Fruit fly (Drosophila melanogaster) whole organism, embryonic: ENCODE data around the gene N.

Experiments used
- Bdp1 ChIP-seq: fragments of 200-800 bp; sonication (Bioruptor generic); optimal IDR thresholded peaks from 3 replicates; lab custom pipeline; 2016; ENCODE audit warnings: missing biosample characterization, missing genetic modification characterization
- Bgb ChIP-seq: fragments of 200-800 bp; sonication (Bioruptor generic); IDR thresholded peaks from 2 replicates; pipeline ENCODE4 v1.3.6; 2022; ENCODE audit warnings: missing biosample characterization, missing genetic modification characterization; ENCODE audit not compliant: partially characterized antibody
- CG10321 ChIP-seq: fragments of 200-800 bp; sonication (Bioruptor generic); IDR thresholded peaks from 2 replicates; pipeline ENCODE4 v1.3.6; 2022; ENCODE audit warnings: missing biosample characterization, missing genetic modification characterization
- CG12299 ChIP-seq: fragments of 200-800 bp; sonication (Bioruptor generic); optimal IDR thresholded peaks from 2 replicates; lab custom pipeline; 2018; ENCODE audit warnings: missing biosample characterization, mild to moderate bottlenecking, missing genetic modification characterization
- CG1233 ChIP-seq: fragments of 200-800 bp; sonication (Bioruptor generic); optimal IDR thresholded peaks from 4 replicates; lab custom pipeline; 2018; ENCODE audit warnings: missing biosample characterization, mild to moderate bottlenecking, missing genetic modification characterization
- CG13287 ChIP-seq: fragments of 200-800 bp; sonication (Bioruptor generic); IDR thresholded peaks from 2 replicates; pipeline ENCODE4 v1.3.6; 2022; ENCODE audit warnings: missing biosample characterization, missing genetic modification characterization; ENCODE audit not compliant: partially characterized antibody
- CG13424 ChIP-seq: fragments of 200-800 bp; sonication (Bioruptor generic); optimal IDR thresholded peaks from 2 replicates; lab custom pipeline; 2019; ENCODE audit warnings: missing biosample characterization, mild to moderate bottlenecking, missing genetic modification characterization, moderate library complexity
- CG14710 ChIP-seq: fragments of 200-800 bp; sonication (Bioruptor generic); optimal IDR thresholded peaks from 3 replicates; lab custom pipeline; 2019; ENCODE audit warnings: missing biosample characterization, mild to moderate bottlenecking, missing genetic modification characterization, moderate library complexity
- CG1529 ChIP-seq: fragments of 200-800 bp; sonication (Bioruptor generic); optimal IDR thresholded peaks from 3 replicates; lab custom pipeline; 2018; ENCODE audit warnings: missing biosample characterization, missing genetic modification characterization
- CG17328 ChIP-seq: fragments of 200-800 bp; sonication (Bioruptor generic); IDR thresholded peaks from 2 replicates; pipeline ENCODE4 v1.3.6; 2022; ENCODE audit warnings: missing biosample characterization, missing genetic modification characterization
- CG17359 ChIP-seq: fragments of 200-800 bp; sonication (Bioruptor generic); optimal IDR thresholded peaks from 3 replicates; lab custom pipeline; 2018; ENCODE audit warnings: missing biosample characterization, mild to moderate bottlenecking, missing genetic modification characterization, moderate library complexity
- CG31365 ChIP-seq: fragments of 200-800 bp; sonication (Bioruptor generic); optimal IDR thresholded peaks from 2 replicates; lab custom pipeline; 2018; ENCODE audit warnings: missing biosample characterization, mild to moderate bottlenecking, missing genetic modification characterization
- CG34422 ChIP-seq: fragments of 200-800 bp; sonication (Bioruptor generic); IDR thresholded peaks from 3 replicates; pipeline ENCODE4 v1.3.6; 2022; ENCODE audit warnings: missing biosample characterization, missing genetic modification characterization
- CG3847 ChIP-seq: fragments of 200-800 bp; sonication (Bioruptor generic); IDR thresholded peaks from 2 replicates; pipeline ENCODE4 v1.3.6; 2022; ENCODE audit warnings: missing biosample characterization, missing genetic modification characterization
- CG4404 ChIP-seq: fragments of 200-800 bp; sonication (Bioruptor generic); IDR thresholded peaks from 2 replicates; pipeline ENCODE4 v1.3.6; 2022; ENCODE audit warnings: missing biosample characterization, missing genetic modification characterization
- CG5953 ChIP-seq: fragments of 200-800 bp; sonication (Bioruptor generic); IDR thresholded peaks from 2 replicates; pipeline ENCODE4 v1.3.6; 2022; ENCODE audit warnings: missing biosample characterization, missing genetic modification characterization
- CG6813 ChIP-seq: fragments of 200-800 bp; sonication (Bioruptor generic); optimal IDR thresholded peaks from 2 replicates; lab custom pipeline; 2017; ENCODE audit warnings: missing biosample characterization, missing genetic modification characterization, mild to moderate bottlenecking, moderate library complexity, missing genetic modification reagents
- CG6854 ChIP-seq: fragments of 200-800 bp; sonication (Bioruptor generic); optimal IDR thresholded peaks from 3 replicates; lab custom pipeline; 2017; ENCODE audit warnings: missing biosample characterization, mild to moderate bottlenecking, missing genetic modification characterization
- CG7271 ChIP-seq: fragments of 200-800 bp; sonication (Bioruptor generic); optimal IDR thresholded peaks from 2 replicates; lab custom pipeline; 2018; ENCODE audit warnings: missing biosample characterization, mild to moderate bottlenecking, missing genetic modification characterization, moderate library complexity
- CG9727 ChIP-seq: fragments of 200-800 bp; sonication (Bioruptor generic); optimal IDR thresholded peaks from 3 replicates; lab custom pipeline; 2017; ENCODE audit warnings: missing biosample characterization, mild to moderate bottlenecking, missing genetic modification characterization
- CG9797 ChIP-seq: fragments of 200-800 bp; sonication (Bioruptor generic); optimal IDR thresholded peaks from 3 replicates; lab custom pipeline; 2018; ENCODE audit warnings: missing biosample characterization, mild to moderate bottlenecking, missing genetic modification characterization
- CG9876 ChIP-seq: fragments of 200-800 bp; sonication (Bioruptor generic); optimal IDR thresholded peaks from 2 replicates; lab custom pipeline; 2016; ENCODE audit warnings: missing biosample characterization, missing genetic modification characterization
- Chrac-16 ChIP-seq: fragments of 200-800 bp; sonication (Bioruptor generic); optimal IDR thresholded peaks from 3 replicates; lab custom pipeline; 2016; ENCODE audit warnings: missing biosample characterization, missing genetic modification characterization
- D19B ChIP-seq: fragments of 200-800 bp; sonication (Bioruptor generic); optimal IDR thresholded peaks from 2 replicates; lab custom pipeline; 2017; ENCODE audit warnings: missing biosample characterization, mild to moderate bottlenecking, missing genetic modification characterization
- Dfd ChIP-seq, 2 experiments: fragments of >200 bp; optimal IDR thresholded peaks; 2 replicates each; lab custom pipeline; 2017; ENCODE audit warnings: missing biosample characterization in 2 of 2, missing genetic modification characterization in 2 of 2
- GATAe ChIP-seq: fragments of 200-800 bp; sonication (Bioruptor generic); conservative IDR thresholded peaks from 2 replicates; pipeline ENCODE4 v1.3.6; 2022; ENCODE audit warnings: missing biosample characterization, missing genetic modification characterization
- H15 ChIP-seq: fragments of 200-800 bp; sonication (Bioruptor generic); IDR thresholded peaks from 3 replicates; pipeline ENCODE4 v1.3.6; 2022; ENCODE audit warnings: missing biosample characterization, missing genetic modification characterization
- Hmx ChIP-seq: fragments of 200-800 bp; sonication (Bioruptor generic); optimal IDR thresholded peaks from 2 replicates; lab custom pipeline; 2016; ENCODE audit warnings: missing biosample characterization, missing genetic modification characterization
- NFAT ChIP-seq: fragments of 200-800 bp; sonication (Bioruptor generic); IDR thresholded peaks from 2 replicates; pipeline ENCODE4 v1.3.6; 2022; ENCODE audit warnings: missing biosample characterization, missing genetic modification characterization
- Nf-YB ChIP-seq: fragments of 200-800 bp; sonication (Bioruptor generic); optimal IDR thresholded peaks from 3 replicates; lab custom pipeline; 2019; ENCODE audit warnings: missing biosample characterization, mild to moderate bottlenecking, missing genetic modification characterization, moderate library complexity
- NfI ChIP-seq: fragments of 200-800 bp; sonication (Bioruptor generic); optimal IDR thresholded peaks from 3 replicates; lab custom pipeline; 2018; ENCODE audit warnings: missing biosample characterization, mild to moderate bottlenecking, missing genetic modification characterization, moderate library complexity
- Sox100B ChIP-seq: fragments of 200-800 bp; sonication (Bioruptor generic); optimal IDR thresholded peaks from 3 replicates; lab custom pipeline; 2018; ENCODE audit warnings: missing biosample characterization, mild to moderate bottlenecking, missing genetic modification characterization
- Tbp ChIP-seq: fragments of >200 bp; optimal IDR thresholded peaks from 2 replicates; lab custom pipeline; 2018; ENCODE audit warnings: missing biosample characterization, missing genetic modification characterization
- YL-1 ChIP-seq: fragments of 200-800 bp; sonication (Bioruptor generic); optimal IDR thresholded peaks from 3 replicates; lab custom pipeline; 2017; ENCODE audit warnings: missing biosample characterization, mild to moderate bottlenecking, missing genetic modification characterization
- crp ChIP-seq, 2 experiments: fragments of 200-800 bp; sonication (Bioruptor generic); optimal IDR thresholded peaks; 2 replicates in 1 of 2; 3 replicates in 1 of 2; lab custom pipeline; 2017; ENCODE audit warnings: missing biosample characterization in 2 of 2, missing genetic modification characterization in 2 of 2, mild to moderate bottlenecking in 1 of 2, moderate library complexity in 1 of 2
- dan ChIP-seq: fragments of 200-800 bp; sonication (Bioruptor generic); IDR thresholded peaks from 2 replicates; pipeline ENCODE4 v1.3.6; 2022; ENCODE audit warnings: missing biosample characterization, missing genetic modification characterization
- exex ChIP-seq: fragments of 200-800 bp; sonication (Bioruptor generic); optimal IDR thresholded peaks from 4 replicates; lab custom pipeline; 2018; ENCODE audit warnings: missing biosample characterization, mild to moderate bottlenecking, missing genetic modification characterization, moderate library complexity
- gem ChIP-seq: fragments of 200-800 bp; sonication (Bioruptor generic); optimal IDR thresholded peaks from 2 replicates; lab custom pipeline; 2019; ENCODE audit warnings: missing biosample characterization, mild to moderate bottlenecking, missing genetic modification characterization, moderate library complexity
- gro ChIP-seq: fragments of 200-800 bp; sonication (Bioruptor generic); optimal IDR thresholded peaks from 2 replicates; lab custom pipeline; 2016; ENCODE audit warnings: missing biosample characterization, missing genetic modification characterization
- gsb ChIP-seq: fragments of 200-800 bp; sonication (Bioruptor generic); IDR thresholded peaks from 2 replicates; pipeline ENCODE4 v1.3.6; 2022; ENCODE audit warnings: missing biosample characterization, missing genetic modification characterization
- hkb ChIP-seq, 2 experiments: fragments of 200-800 bp in 1 of 2; fragments of >200 bp in 1 of 2; sonication (Bioruptor generic) in 1 of 2; IDR thresholded peaks in 1 of 2; optimal IDR thresholded peaks in 1 of 2; 2 replicates each; pipeline versions ENCODE4 v1.3.6 to Lab custom; 2017 to 2022; ENCODE audit warnings: missing biosample characterization in 1 of 2, missing genetic modification characterization in 1 of 2
- ken ChIP-seq: fragments of 200-800 bp; sonication (Bioruptor generic); IDR thresholded peaks from 3 replicates; pipeline ENCODE4 v1.3.6; 2022; ENCODE audit warnings: missing biosample characterization, missing genetic modification characterization
- kni ChIP-seq: fragments of 200-800 bp; sonication (Bioruptor generic); optimal IDR thresholded peaks from 3 replicates; lab custom pipeline; 2017; ENCODE audit warnings: mild to moderate bottlenecking, missing biosample characterization, missing genetic modification reagents, missing genetic modification characterization
- nmo ChIP-seq: fragments of 200-800 bp; sonication (Bioruptor generic); optimal IDR thresholded peaks from 2 replicates; lab custom pipeline; 2018; ENCODE audit warnings: missing biosample characterization, mild to moderate bottlenecking, missing genetic modification characterization, moderate library complexity
- pho ChIP-seq: fragments of 200-800 bp; sonication (Bioruptor generic); optimal IDR thresholded peaks from 2 replicates; lab custom pipeline; 2016; ENCODE audit warnings: missing biosample characterization, missing genetic modification characterization
- ranshi ChIP-seq: fragments of 200-800 bp; sonication (Bioruptor generic); IDR thresholded peaks from 2 replicates; pipeline ENCODE4 v1.3.6; 2022; ENCODE audit warnings: missing biosample characterization, missing genetic modification characterization
- tio ChIP-seq: fragments of 200-800 bp; sonication (Bioruptor generic); optimal IDR thresholded peaks from 2 replicates; lab custom pipeline; 2017; ENCODE audit warnings: missing biosample characterization, missing genetic modification characterization, inconsistent platforms
- toy ChIP-seq: fragments of 200-800 bp; sonication (Bioruptor generic); IDR thresholded peaks from 2 replicates; pipeline ENCODE4 v1.3.6; 2022; ENCODE audit warnings: missing biosample characterization, missing genetic modification characterization

N gene

DNA sequence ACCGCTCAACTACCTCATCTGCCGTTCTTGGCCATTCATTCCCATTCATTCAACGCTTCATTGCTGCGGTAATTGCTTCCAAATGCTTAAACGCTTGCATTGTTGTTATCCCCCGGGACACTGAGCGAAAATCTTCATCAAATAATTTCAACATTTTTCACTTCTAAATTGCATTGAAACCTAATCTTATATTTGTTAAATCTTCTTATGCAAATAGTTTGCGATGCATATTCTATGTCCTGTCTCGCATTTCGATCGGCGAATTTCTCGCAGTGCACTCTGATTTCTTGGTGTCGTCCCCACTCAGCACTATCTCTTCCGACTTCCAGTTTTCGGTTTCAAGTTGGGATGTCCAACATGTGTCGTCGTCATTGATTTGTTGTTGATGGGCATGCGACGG is 37.7 kb upstream of the N start (continued):
- TF ChIP-seq CG13424 (tag; lab: Kevin White, UChicago) (peak; percentile 94), CG9797 (peak; percentile 41), nmo (GFP tag; lab: Kevin White, UChicago) (peak; percentile 96), CG3847 (GFP tag; lab: Robert Waterston, UW) (peak; percentile 74), CG34422 (GFP tag; lab: Robert Waterston, UW) (peak; percentile 93), Sox100B (GFP tag; lab: Kevin White, UChicago) (peak; percentile 86), CG17359 (tag; lab: Kevin White, UChicago) (peak; percentile 93), CG13287 (GFP tag; lab: Robert Waterston, UW) (no peak)

DNA sequence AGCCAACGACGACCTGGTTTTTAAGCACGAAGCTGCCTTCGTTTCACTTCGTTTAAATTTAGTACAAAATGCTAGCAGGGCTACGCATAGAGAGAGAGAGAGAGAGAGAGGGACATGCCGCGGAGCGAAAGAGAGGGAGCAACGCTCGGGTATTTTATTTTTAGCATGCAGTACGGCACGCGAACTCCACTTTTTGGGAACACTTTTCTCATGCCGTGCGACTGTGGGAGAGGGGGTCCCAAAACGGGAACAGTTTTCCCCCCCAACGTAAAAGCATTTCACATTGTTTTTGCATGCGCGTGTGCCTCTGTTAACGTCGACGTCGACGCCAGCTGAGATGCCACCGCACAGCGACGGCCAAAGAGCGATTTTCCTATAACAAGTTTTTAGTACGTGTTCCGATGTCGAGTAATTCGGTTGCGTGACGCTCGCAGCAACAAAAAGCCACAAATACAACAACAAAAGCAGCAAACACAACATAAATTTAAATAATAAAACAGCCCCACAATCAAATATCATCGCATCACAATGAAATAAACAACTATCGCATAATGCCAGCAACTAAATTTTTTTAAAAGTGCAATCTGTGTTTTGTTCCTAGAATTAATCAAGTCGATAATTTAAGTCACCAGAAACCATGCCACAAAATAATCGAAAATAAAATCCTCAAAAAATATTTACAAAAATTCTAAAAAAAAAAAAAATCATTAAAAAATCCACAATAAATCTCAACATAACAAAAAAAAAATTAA is 35.3 kb upstream of the N start:
- TF ChIP-seq CG17328 (no peak), D19B (GFP tag; lab: Kevin White, UChicago) (no peak), CG1529 (no peak), gem (no peak), NFAT (GFP tag; lab: Robert Waterston, UW) (no peak), kni (GFP tag; lab: Kevin White, UChicago) (peak; percentile 60), CG5953 (no peak), Bgb (peak; percentile 32; the same call in 1 of the 2 replicates), ranshi (GFP tag; lab: Robert Waterston, UW) (no peak), Tbp (GFP tag; lab: Kevin White, UChicago) (no peak), NfI (GFP tag; lab: Kevin White, UChicago) (no peak), CG4404 (GFP tag; lab: Robert Waterston, UW) (no peak), dan (no peak), CG14710 (tag; lab: Kevin White, UChicago) (no peak), tio (GFP tag; lab: Kevin White, UChicago) (no peak), CG9876 (GFP tag; lab: Kevin White, UChicago) (no peak), Chrac-16 (no peak), CG1233 (GFP tag; lab: Kevin White, UChicago) (no peak), pho (no peak), GATAe (GFP tag; lab: Robert Waterston, UW) (no peak), exex (tag; lab: Kevin White, UChicago) (no peak), gro (GFP tag; lab: Kevin White, UChicago) (no peak), Bdp1 (GFP tag; lab: Kevin White, UChicago) (no peak), toy (GFP tag; lab: Robert Waterston, UW) (no peak), CG9727 (GFP tag; lab: Kevin White, UChicago) (no peak), Hmx (GFP tag; lab: Kevin White, UChicago) (no peak), YL-1 (GFP tag; lab: Kevin White, UChicago) (no peak), CG17359 (tag; lab: Kevin White, UChicago) (peak; percentile 8), CG10321 (GFP tag; lab: Robert Waterston, UW) (no peak), CG12299 (tag; lab: Kevin White, UChicago) (no peak), CG6813 (GFP tag; lab: Kevin White, UChicago) (no peak), gsb (GFP tag; lab: Robert Waterston, UW) (no peak), CG6854 (peak; percentile 56), crp (GFP tag; optimal IDR thresholded peaks at IDR 0.05; lab: Kevin White, UChicago) (no peak), Dfd (GFP tag; optimal IDR thresholded peaks at IDR 0.05; lab: Kevin White, UChicago) (no peak), H15 (GFP tag; lab: Robert Waterston, UW) (no peak), CG7271 (tag; lab: Kevin White, UChicago) (no peak), CG31365 (tag; lab: Kevin White, UChicago) (no peak), ken (GFP tag; lab: Robert Waterston, UW) (0 out of 3 replicates have a peak, but pooled peaks have one; percentile 47), Nf-YB (no peak), hkb (optimal IDR thresholded peaks at IDR 0.05; lab: Kevin White, UChicago) (no peak), hkb (GFP tag; IDR thresholded peaks at IDR 0.05; lab: Robert Waterston, UW) (no peak)
